Fruit fly (Drosophila melanogaster): Measurements from ENCODE around the gene Tango6.

dm6 chr2L:19012776-19013328 is 44.0 kb downstream of the Tango6 start:
- TF ChIP-seq CTCF (optimal IDR thresholded peaks at IDR 0.05) (no peak), CG8478 (optimal IDR thresholded peaks at IDR 0.05) (no peak)

Measured in S2 (cell line).